Worm (Caenorhabditis elegans): ENCODE measurements around the gene Y17G7B.20.

The Y17G7B.20 gene

DNA sequence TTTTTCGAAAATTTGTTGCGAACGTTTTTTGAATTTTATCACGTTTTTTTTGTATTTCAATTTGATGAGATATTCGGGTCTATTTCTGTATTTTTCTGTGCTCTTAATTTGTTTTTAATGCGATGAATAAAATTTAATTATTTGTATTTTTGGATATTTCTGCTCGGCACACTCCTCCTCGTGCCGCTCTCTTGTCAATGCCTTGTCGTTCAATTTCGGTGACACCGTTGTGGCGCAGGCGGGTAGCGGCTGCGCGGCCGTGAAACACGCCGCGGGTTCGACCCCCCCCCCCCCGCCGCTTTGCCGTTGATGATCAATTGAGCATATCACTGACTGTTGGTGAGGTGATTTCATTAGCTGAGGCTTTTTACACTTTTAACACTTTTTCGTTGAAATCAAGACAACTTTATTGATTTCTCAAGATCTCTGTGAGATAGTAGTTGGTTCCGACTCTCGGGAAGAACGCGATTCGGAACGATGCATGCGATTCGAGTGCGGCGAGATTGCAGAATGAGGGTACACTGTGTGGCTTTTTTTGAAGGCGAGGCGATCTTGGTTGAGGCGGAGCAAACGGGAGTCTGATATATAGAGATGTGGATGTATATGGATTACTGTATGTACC is 18.9 kb downstream of the Y17G7B.20 start (continued):
- TF ChIP-seq ztf-22 (GFP tag; optimal IDR thresholded peaks at IDR 0.05) (peak; percentile 92), sea-2 (GFP tag; IDR thresholded peaks at IDR 0.05) (peak; percentile 96), dox-1 (GFP tag; IDR thresholded peaks at IDR 0.05) (peak; percentile 98), nhr-120 (GFP tag; IDR thresholded peaks at IDR 0.05) (peak; percentile 99), F33H1.4 (GFP tag; IDR thresholded peaks at IDR 0.05) (peak; percentile 76), nhr-27 (tag; optimal IDR thresholded peaks at IDR 0.05) (peak; percentile 99), egl-18 (GFP tag; IDR thresholded peaks at IDR 0.05) (peak; percentile 92), akir-1 (GFP tag; optimal IDR thresholded peaks at IDR 0.05) (peak; percentile 75), Y67H2A.10 (GFP tag; conservative IDR thresholded peaks at IDR 0.05) (peak; percentile 91), lsy-27 (tag; optimal IDR thresholded peaks at IDR 0.05; ENCODE audit: borderline replicate concordance, insufficient read depth) (peak; percentile 92), tlf-1 (GFP tag; optimal IDR thresholded peaks at IDR 0.05) (peak; percentile 91), F23B12.7 (tag; optimal IDR thresholded peaks at IDR 0.05; ENCODE audit: insufficient read depth) (peak; percentile 82), ets-4 (GFP tag; optimal IDR thresholded peaks at IDR 0.05) (peak; percentile 99), nfya-1 (tag; optimal IDR thresholded peaks at IDR 0.05; ENCODE audit: borderline replicate concordance, insufficient read depth) (no peak), zfh-2 (GFP tag; conservative IDR thresholded peaks at IDR 0.05) (peak; percentile 100), rcor-1 (GFP tag; IDR thresholded peaks at IDR 0.05) (peak; percentile 93), ceh-58 (GFP tag; IDR thresholded peaks at IDR 0.05) (peak; percentile 98), Y95B8A.8 (GFP tag; IDR thresholded peaks at IDR 0.05) (peak; percentile 94), lsl-1 (GFP tag; optimal IDR thresholded peaks at IDR 0.05) (peak; percentile 86), pbrm-1 (GFP tag; IDR thresholded peaks at IDR 0.05) (peak; percentile 93), F39B2.1 (GFP tag; IDR thresholded peaks at IDR 0.05) (peak; percentile 92), xnd-1 (tag; optimal IDR thresholded peaks at IDR 0.05) (peak; percentile 59), hrde-1 (tag; optimal IDR thresholded peaks at IDR 0.05; ENCODE audit: borderline replicate concordance) (peak; percentile 97), F49E8.2 (tag; optimal IDR thresholded peaks at IDR 0.05; ENCODE audit: insufficient read depth) (peak; percentile 89), F52B5.7 (tag; optimal IDR thresholded peaks at IDR 0.05) (peak; percentile 99), repo-1 (tag; optimal IDR thresholded peaks at IDR 0.05) (peak; percentile 96), ztf-28 (GFP tag; IDR thresholded peaks at IDR 0.05) (peak; percentile 98), athp-1 (tag; optimal IDR thresholded peaks at IDR 0.05) (peak; percentile 98), snpc-4 (GFP tag; optimal IDR thresholded peaks at IDR 0.05) (peak; percentile 88), snpc-4 (tag; optimal IDR thresholded peaks at IDR 0.05) (peak; percentile 14 to 85 (median 78)), bed-2 (GFP tag; IDR thresholded peaks at IDR 0.05) (peak; percentile 92), F10E7.11 (tag; optimal IDR thresholded peaks at IDR 0.05) (peak; percentile 98), ekl-4 (GFP tag; IDR thresholded peaks at IDR 0.05) (peak; percentile 96), ama-1 (optimal IDR thresholded peaks at IDR 0.05) (no peak), ama-1 (GFP tag; optimal IDR thresholded peaks at IDR 0.05) (peak; percentile 90 to 96), aptf-2 (GFP tag; conservative IDR thresholded peaks at IDR 0.05) (peak; percentile 68; the same call in 1 of the 2 replicates), F37B4.10 (GFP tag; IDR thresholded peaks at IDR 0.05) (peak; percentile 98)
